Fruit fly (Drosophila melanogaster) Kc167 (cell line): Measurements from ENCODE around the gene shakB.

Experiments used
- Myc ChIP-seq: fragments of >200 bp; optimal IDR thresholded peaks from 2 replicates; lab custom pipeline; 2017; ENCODE audit warnings: missing external identifiers
- Sin3A ChIP-seq: fragments of >200 bp; optimal IDR thresholded peaks from 2 replicates; lab custom pipeline; 2018; ENCODE audit warnings: missing external identifiers
- h ChIP-seq: fragments of >200 bp; optimal IDR thresholded peaks from 3 replicates; lab custom pipeline; 2018; ENCODE audit warnings: missing external identifiers
- psq ChIP-seq: fragments of >200 bp; optimal IDR thresholded peaks from 2 replicates; lab custom pipeline; 2017; ENCODE audit warnings: missing external identifiers

DNA sequence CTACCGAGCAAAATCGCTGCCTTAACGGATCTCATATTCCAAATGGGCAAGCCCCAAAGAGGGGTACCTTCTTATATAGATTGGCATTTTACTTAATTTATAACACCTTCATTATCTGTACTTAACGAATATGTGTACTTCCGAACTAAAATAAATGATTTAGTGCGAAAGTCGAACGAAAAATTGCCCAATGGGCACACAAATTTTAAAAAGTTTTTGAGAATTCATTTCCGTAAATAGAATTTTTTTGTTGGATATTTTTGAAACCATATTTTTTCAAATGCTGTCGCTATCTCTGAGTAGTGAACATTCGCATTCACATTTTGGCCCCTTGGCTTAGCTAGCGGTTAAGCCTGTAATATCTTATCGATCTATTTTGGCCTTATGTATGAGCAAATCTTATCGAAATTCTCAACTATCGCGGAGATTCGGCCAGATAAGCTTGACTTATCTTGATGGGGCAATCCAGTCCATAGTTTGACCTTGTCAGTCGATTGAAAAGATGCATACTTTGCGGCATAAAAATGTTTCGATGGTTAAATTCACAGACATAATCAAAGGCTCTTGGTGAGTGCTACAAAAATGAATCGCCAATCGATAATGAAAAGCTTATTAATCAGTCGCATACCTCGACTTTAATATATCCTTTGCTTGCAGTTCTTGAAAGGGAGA is 38.7 kb upstream of the shakB start, which contains the start of gene CG1304:
- TF ChIP-seq h (lab: Kevin White, UChicago) (no peak), Sin3A (lab: Kevin White, UChicago) (no peak), psq (lab: Kevin White, UChicago) (no peak), Myc (no peak)
